Worm (Caenorhabditis elegans) whole organism, late embryonic: ENCODE data around the gene nspb-9.

Experiments used
- C08G9.2 ChIP-seq: sonication (generic microtip); optimal IDR thresholded peaks from 2 replicates; lab custom pipeline; 2016; ENCODE audit warnings: mild to moderate bottlenecking, missing genetic modification characterization, moderate library complexity, missing compliant biosample characterization
- K02D7.2 ChIP-seq: sonication (generic microtip); optimal IDR thresholded peaks from 2 replicates; lab custom pipeline; 2017; ENCODE audit warnings: mild to moderate bottlenecking, missing genetic modification characterization, missing compliant biosample characterization
- K09A11.1 ChIP-seq: sonication (generic microtip); optimal IDR thresholded peaks from 2 replicates; lab custom pipeline; 2017; ENCODE audit warnings: antibody characterized with exemption, mild to moderate bottlenecking, missing genetic modification characterization, missing compliant biosample characterization; ENCODE audit not compliant: insufficient read depth
- T23F11.4 ChIP-seq: fragments of 200-800 bp; sonication (Bioruptor generic); optimal IDR thresholded peaks from 2 replicates; lab custom pipeline; 2018; ENCODE audit warnings: mild to moderate bottlenecking, missing genetic modification characterization, missing compliant biosample characterization
- ahr-1 ChIP-seq: sonication (generic microtip); optimal IDR thresholded peaks from 2 replicates; lab custom pipeline; 2016; ENCODE audit warnings: missing genetic modification characterization, missing compliant biosample characterization
- ceh-14 ChIP-seq: sonication (generic microtip); optimal IDR thresholded peaks from 2 replicates; lab custom pipeline; 2016; ENCODE audit warnings: missing genotype, missing genetic modification characterization, missing compliant biosample characterization
- ceh-2 ChIP-seq: sonication (generic microtip); optimal IDR thresholded peaks from 2 replicates; lab custom pipeline; 2016; ENCODE audit warnings: missing genotype, missing genetic modification characterization, missing compliant biosample characterization
- ceh-34 ChIP-seq: sonication (generic microtip); optimal IDR thresholded peaks from 2 replicates; lab custom pipeline; 2016; ENCODE audit warnings: mild to moderate bottlenecking, missing genetic modification characterization, missing compliant biosample characterization
- ceh-45 ChIP-seq: fragments of 200-800 bp; sonication (Bioruptor generic); IDR thresholded peaks from 2 replicates; pipeline ENCODE4 v1.3.6; 2022; ENCODE audit warnings: missing genetic modification reagents, missing genetic modification characterization, missing compliant biosample characterization
- ceh-9 ChIP-seq: sonication (generic microtip); optimal IDR thresholded peaks from 2 replicates; lab custom pipeline; 2016; ENCODE audit warnings: mild to moderate bottlenecking, missing genetic modification characterization, inconsistent platforms, missing compliant biosample characterization
- dmd-4 ChIP-seq: sonication (generic microtip); optimal IDR thresholded peaks from 2 replicates; lab custom pipeline; 2016; ENCODE audit warnings: borderline replicate concordance, missing genetic modification characterization, missing compliant biosample characterization
- elt-2 ChIP-seq: sonication (generic microtip); optimal IDR thresholded peaks from 2 replicates; lab custom pipeline; 2016; ENCODE audit warnings: missing genetic modification reagents, missing genetic modification characterization, missing compliant biosample characterization
- fkh-10 ChIP-seq: fragments of 150-350 bp; optimal IDR thresholded peaks from 2 replicates; lab custom pipeline; 2014; ENCODE audit warnings: missing biosample characterization, missing genetic modification reagents, missing genetic modification characterization
- gmeb-2 ChIP-seq: sonication (generic microtip); optimal IDR thresholded peaks from 2 replicates; lab custom pipeline; 2016; ENCODE audit warnings: missing genetic modification characterization, inconsistent platforms, missing compliant biosample characterization
- hlh-13 ChIP-seq: fragments of 200-800 bp; sonication (Bioruptor generic); optimal IDR thresholded peaks from 2 replicates; lab custom pipeline; 2018; ENCODE audit warnings: mild to moderate bottlenecking, missing genetic modification characterization, missing compliant biosample characterization
- hlh-15 ChIP-seq: sonication (generic microtip); optimal IDR thresholded peaks from 2 replicates; lab custom pipeline; 2016; ENCODE audit warnings: missing genetic modification characterization, missing compliant biosample characterization
- hlh-30 ChIP-seq: sonication (generic microtip); optimal IDR thresholded peaks from 2 replicates; lab custom pipeline; 2017; ENCODE audit warnings: antibody characterized with exemption, missing genetic modification characterization, missing compliant biosample characterization; ENCODE audit not compliant: insufficient read depth
- hlh-6 ChIP-seq: sonication (generic microtip); optimal IDR thresholded peaks from 2 replicates; lab custom pipeline; 2016; ENCODE audit warnings: missing genotype, missing genetic modification characterization, missing compliant biosample characterization
- lim-6 ChIP-seq: sonication (generic microtip); optimal IDR thresholded peaks from 2 replicates; lab custom pipeline; 2016; ENCODE audit warnings: missing genetic modification characterization, missing compliant biosample characterization
- madf-2 ChIP-seq: sonication (generic microtip); optimal IDR thresholded peaks from 2 replicates; lab custom pipeline; 2017; ENCODE audit warnings: missing genetic modification characterization, missing compliant biosample characterization
- odd-2 ChIP-seq: sonication (generic microtip); optimal IDR thresholded peaks from 2 replicates; lab custom pipeline; 2017; ENCODE audit warnings: antibody characterized with exemption, mild to moderate bottlenecking, missing genetic modification characterization, missing compliant biosample characterization
- pat-9 ChIP-seq: fragments of 200-800 bp; sonication (Bioruptor generic); optimal IDR thresholded peaks from 2 replicates; lab custom pipeline; 2018; ENCODE audit warnings: mild to moderate bottlenecking, missing genetic modification characterization, moderate library complexity, missing compliant biosample characterization
- pax-1 ChIP-seq: fragments of 150-350 bp; optimal IDR thresholded peaks from 2 replicates; lab custom pipeline; 2014; ENCODE audit warnings: missing biosample characterization, missing genetic modification characterization
- pha-4 ChIP-seq: fragments of 150-350 bp; optimal IDR thresholded peaks from 2 replicates; lab custom pipeline; 2018; ENCODE audit warnings: missing biosample characterization, missing genetic modification reagents, missing genetic modification characterization
- ref-2 ChIP-seq: sonication (generic microtip); optimal IDR thresholded peaks from 2 replicates; lab custom pipeline; 2016; ENCODE audit warnings: missing genetic modification characterization, missing compliant biosample characterization
- sdc-2 ChIP-seq: sonication (generic microtip); optimal IDR thresholded peaks from 2 replicates; lab custom pipeline; 2016; ENCODE audit warnings: missing genotype, missing genetic modification characterization, missing compliant biosample characterization
- sox-2 ChIP-seq: fragments of 200-800 bp; sonication (Bioruptor generic); IDR thresholded peaks from 2 replicates; pipeline ENCODE4 v1.3.6; 2022; ENCODE audit warnings: missing genetic modification reagents, missing genetic modification characterization, missing compliant biosample characterization
- sox-4 ChIP-seq: sonication (generic microtip); optimal IDR thresholded peaks from 2 replicates; lab custom pipeline; 2017; ENCODE audit warnings: mild to moderate bottlenecking, missing genetic modification characterization, inconsistent platforms, missing compliant biosample characterization
- ttx-3 ChIP-seq: sonication (generic microtip); optimal IDR thresholded peaks from 2 replicates; lab custom pipeline; 2016; ENCODE audit warnings: missing genetic modification reagents, missing genetic modification characterization, missing compliant biosample characterization
- unc-3 ChIP-seq, 2 experiments: fragments of 200-800 bp in 1 of 2; sonication (Bioruptor generic) in 1 of 2; sonication (generic microtip) in 1 of 2; conservative IDR thresholded peaks in 1 of 2; optimal IDR thresholded peaks in 1 of 2; 2 replicates each; pipeline versions ENCODE4 v1.3.6 to Lab custom; 2016 to 2022; ENCODE audit warnings: missing compliant biosample characterization in 2 of 2, missing genetic modification characterization in 2 of 2, missing genetic modification reagents in 1 of 2
- unc-86 ChIP-seq: sonication (generic microtip); optimal IDR thresholded peaks from 2 replicates; lab custom pipeline; 2016; ENCODE audit warnings: missing genetic modification characterization, missing compliant biosample characterization
- zip-5 ChIP-seq: sonication (generic microtip); optimal IDR thresholded peaks from 2 replicates; lab custom pipeline; 2016; ENCODE audit warnings: missing genetic modification characterization, missing compliant biosample characterization
- ztf-16 ChIP-seq: sonication (generic microtip); optimal IDR thresholded peaks from 2 replicates; lab custom pipeline; 2017; ENCODE audit warnings: missing genetic modification characterization, missing compliant biosample characterization

Gene nspb-9

ce11 chrII:14610492-14611142, 30.0 kb downstream of the nspb-9 start:
- no peak for TF ChIP-seq hlh-6 (tag; lab: Kevin White, UChicago)
- no peak for TF ChIP-seq hlh-30
- no peak for TF ChIP-seq fkh-10 (GFP tag; lab: Kevin White, UChicago)
- TF ChIP-seq K02D7.2 (tag; lab: Kevin White, UChicago), result no peak
- no peak for TF ChIP-seq ttx-3 (tag; lab: Kevin White, UChicago)
- no peak for TF ChIP-seq pat-9 (tag; lab: Kevin White, UChicago)
- no peak for TF ChIP-seq odd-2 (tag; lab: Kevin White, UChicago)
- TF ChIP-seq ceh-2, result no peak
- no peak for TF ChIP-seq elt-2
- no peak for TF ChIP-seq unc-86 (tag; lab: Kevin White, UChicago)
- TF ChIP-seq zip-5, result no peak
- TF ChIP-seq hlh-15 (tag; lab: Kevin White, UChicago), result no peak
- no peak for TF ChIP-seq gmeb-2 (tag; lab: Kevin White, UChicago)
- TF ChIP-seq pha-4, result no peak
- TF ChIP-seq ceh-14, result no peak

- TF ChIP-seq hlh-13 (GFP tag; lab: Kevin White, UChicago), result no peak
- TF ChIP-seq K09A11.1 (tag; lab: Kevin White, UChicago), result no peak
- no peak for TF ChIP-seq ceh-45 (GFP tag; lab: Robert Waterston, UW)
- no peak for TF ChIP-seq ttx-3 (tag; lab: Kevin White, UChicago)
- no peak for TF ChIP-seq fkh-10 (GFP tag; lab: Kevin White, UChicago)
These were observed 30.6 kb downstream of the nspb-9 start for ce11 chrII:14611307-14611706.

- TF ChIP-seq fkh-10 (GFP tag; lab: Kevin White, UChicago) (no peak), ahr-1 (no peak), unc-86 (tag; lab: Kevin White, UChicago) (no peak), ceh-34 (tag; lab: Kevin White, UChicago) (no peak), ceh-9 (tag; lab: Kevin White, UChicago) (no peak), zip-5 (no peak), pax-1 (tag; lab: Kevin White, UChicago) (no peak), sox-4 (tag; lab: Kevin White, UChicago) (no peak), C08G9.2 (tag; lab: Kevin White, UChicago) (no peak), pat-9 (tag; lab: Kevin White, UChicago) (no peak), sdc-2 (tag; lab: Kevin White, UChicago) (no peak), madf-2 (tag; lab: Kevin White, UChicago) (no peak), dmd-4 (no peak), sox-2 (GFP tag; lab: Robert Waterston, UW) (no peak), ttx-3 (tag; lab: Kevin White, UChicago) (no peak)
These were observed 35.1 kb downstream of the nspb-9 start, which contains the start of gene mltn-9 for ce11 chrII:14615735-14616134. Gene mltn-9, plus strand, starts transcription at chrII:14616035.

ce11 chrII:14616402-14616801, 35.7 kb downstream of the nspb-9 start:
- TF ChIP-seq ref-2, result no peak
- TF ChIP-seq elt-2, result peak; percentile 80

- TF ChIP-seq lim-6 (no peak), K09A11.1 (tag; lab: Kevin White, UChicago) (no peak), unc-3 (GFP tag; conservative IDR thresholded peaks at IDR 0.05; lab: Robert Waterston, UW) (no peak), unc-3 (tag; optimal IDR thresholded peaks at IDR 0.05; lab: Kevin White, UChicago) (no peak), ztf-16 (tag; lab: Kevin White, UChicago) (no peak), T23F11.4 (GFP tag; lab: Kevin White, UChicago) (no peak)
- TF ChIP-seq, all 69 proteins: peak for 0
These were observed 36.3 kb downstream of the nspb-9 start for ce11 chrII:14616927-14617326.
